Fruit fly (Drosophila melanogaster) S2 (cell line): Measurements from ENCODE around the gene Moe.

Source experiments
- CG8478 ChIP-seq: fragments of >200 bp; optimal IDR thresholded peaks from 2 replicates; lab custom pipeline; 2018
- CTCF ChIP-seq, 2 experiments: fragments of >200 bp; optimal IDR thresholded peaks; 2 replicates each; lab custom pipeline; 2018

- no peak for TF ChIP-seq CG8478 (lab: Kevin White, UChicago)
- TF ChIP-seq CTCF (optimal IDR thresholded peaks at IDR 0.05; lab: Kevin White, UChicago) = no peak
Measured at dm6 chrX:8894315-8895017, 3.7 kb downstream of the Moe start.
